Worm (Caenorhabditis elegans) whole organism, L4 larva: ENCODE measurements around the gene F17A2.16.
A peak's percentile ranks its signal among the peaks of the same experiment; 100 is the strongest.

ENCODE experiments used
- D1046.2 ChIP-seq: fragments of 200-800 bp; sonication (Bioruptor generic); IDR thresholded peaks from 2 replicates; pipeline ENCODE4 v1.3.6; 2022; ENCODE audit warnings: missing genetic modification characterization, missing compliant biosample characterization
- F26F4.8 ChIP-seq: fragments of 200-800 bp; sonication (Bioruptor generic); conservative IDR thresholded peaks from 2 replicates; pipeline ENCODE4 v1.3.6; 2022; ENCODE audit warnings: missing genetic modification characterization, missing compliant biosample characterization
- F37D6.2 ChIP-seq: sonication (generic microtip); optimal IDR thresholded peaks from 2 replicates; lab custom pipeline; 2016; ENCODE audit warnings: mild to moderate bottlenecking, missing genetic modification characterization, missing compliant biosample characterization
- T20F7.1 ChIP-seq: fragments of 200-800 bp; sonication (Bioruptor generic); optimal IDR thresholded peaks from 2 replicates; lab custom pipeline; 2018; ENCODE audit warnings: mild to moderate bottlenecking, missing genetic modification characterization, missing compliant biosample characterization
- Y5F2A.4 ChIP-seq: fragments of 200-800 bp; sonication (Bioruptor generic); optimal IDR thresholded peaks from 2 replicates; lab custom pipeline; 2018; ENCODE audit warnings: mild to moderate bottlenecking, missing genetic modification characterization, missing compliant biosample characterization
- attf-4 ChIP-seq: sonication (generic microtip); optimal IDR thresholded peaks from 3 replicates; lab custom pipeline; 2017; ENCODE audit warnings: missing biosample characterization, missing genetic modification characterization
- ceh-28 ChIP-seq: fragments of 150-350 bp; optimal IDR thresholded peaks from 2 replicates; lab custom pipeline; 2014; ENCODE audit warnings: missing biosample characterization, missing genetic modification reagents, missing genetic modification characterization
- ctbp-1 ChIP-seq: fragments of 200-800 bp; sonication (Bioruptor generic); IDR thresholded peaks from 2 replicates; pipeline ENCODE4 v1.3.6; 2022; ENCODE audit warnings: missing genetic modification reagents, missing genetic modification characterization, missing compliant biosample characterization
- daf-12 ChIP-seq: fragments of 150-350 bp; optimal IDR thresholded peaks from 2 replicates; lab custom pipeline; 2014; ENCODE audit warnings: missing biosample characterization, missing genetic modification reagents, missing genetic modification characterization
- dmd-6 ChIP-seq: fragments of 200-800 bp; sonication (Bioruptor generic); IDR thresholded peaks from 2 replicates; pipeline ENCODE4 v1.3.6; 2022; ENCODE audit warnings: missing genetic modification reagents, missing genetic modification characterization, missing compliant biosample characterization
- egl-27 ChIP-seq: sonication (generic microtip); optimal IDR thresholded peaks from 3 replicates; lab custom pipeline; 2017; ENCODE audit warnings: missing biosample characterization, missing genetic modification reagents, missing genetic modification characterization
- hlh-11 ChIP-seq: fragments of 200-800 bp; sonication (Bioruptor generic); optimal IDR thresholded peaks from 2 replicates; lab custom pipeline; 2018; ENCODE audit warnings: mild to moderate bottlenecking, missing genetic modification characterization, missing compliant biosample characterization
- lim-7 ChIP-seq: fragments of 200-800 bp; sonication (Bioruptor generic); IDR thresholded peaks from 2 replicates; pipeline ENCODE4 v1.3.6; 2022; ENCODE audit warnings: missing genetic modification characterization, missing compliant biosample characterization
- lin-13 ChIP-seq: fragments of 150-350 bp; optimal IDR thresholded peaks from 2 replicates; lab custom pipeline; 2014; ENCODE audit warnings: missing biosample characterization, missing genetic modification reagents, missing genetic modification characterization
- lin-15B ChIP-seq: fragments of 150-350 bp; sonication (generic microtip); optimal IDR thresholded peaks from 3 replicates; lab custom pipeline; 2014; ENCODE audit warnings: missing biosample characterization, missing genetic modification characterization
- lsy-2 ChIP-seq, 2 experiments: fragments of 150-350 bp in 1 of 2; sonication (generic microtip) in 1 of 2; optimal IDR thresholded peaks; 2 replicates each; lab custom pipeline; 2014 to 2017; ENCODE audit warnings: missing biosample characterization in 2 of 2, missing genetic modification characterization in 2 of 2
- mep-1 ChIP-seq: fragments of 150-350 bp; sonication (generic microtip); optimal IDR thresholded peaks from 3 replicates; lab custom pipeline; 2014; ENCODE audit warnings: missing biosample characterization, missing genetic modification characterization
- mes-2 ChIP-seq: sonication (generic microtip); optimal IDR thresholded peaks from 2 replicates; lab custom pipeline; 2016; ENCODE audit warnings: missing genotype, mild to moderate bottlenecking, missing genetic modification characterization, missing compliant biosample characterization; ENCODE audit not compliant: poor library complexity, severe bottlenecking
- nhr-10 ChIP-seq: fragments of 150-350 bp; optimal IDR thresholded peaks from 2 replicates; lab custom pipeline; 2014; ENCODE audit warnings: missing biosample characterization, missing genetic modification characterization
- nhr-102 ChIP-seq: sonication (generic microtip); optimal IDR thresholded peaks from 2 replicates; lab custom pipeline; 2016; ENCODE audit warnings: mild to moderate bottlenecking, missing genetic modification characterization, moderate library complexity, missing compliant biosample characterization
- nhr-25 ChIP-seq: sonication (generic microtip); optimal IDR thresholded peaks from 2 replicates; lab custom pipeline; 2017; ENCODE audit warnings: missing genetic modification characterization, mild to moderate bottlenecking, missing compliant biosample characterization, antibody characterized with exemption, moderate library complexity, borderline replicate concordance; ENCODE audit not compliant: insufficient read depth
- nhr-41 ChIP-seq: fragments of 200-800 bp; sonication (Bioruptor generic); IDR thresholded peaks from 2 replicates; pipeline ENCODE4 v1.3.6; 2022; ENCODE audit warnings: missing genetic modification reagents, missing genetic modification characterization, missing compliant biosample characterization
- pha-4 ChIP-seq, 2 experiments: fragments of 150-350 bp in 1 of 2; fragments of 200-800 bp in 1 of 2; sonication (Bioruptor generic) in 1 of 2; IDR thresholded peaks in 1 of 2; optimal IDR thresholded peaks in 1 of 2; 2 replicates each; pipeline versions ENCODE4 v1.3.6 to Lab custom; 2014 to 2022; ENCODE audit warnings: missing genetic modification characterization in 2 of 2, missing genetic modification reagents in 2 of 2, missing biosample characterization in 1 of 2, missing compliant biosample characterization in 1 of 2
- sdz-12 ChIP-seq: fragments of 200-800 bp; sonication (Bioruptor generic); optimal IDR thresholded peaks from 2 replicates; lab custom pipeline; 2018; ENCODE audit warnings: mild to moderate bottlenecking, missing genetic modification characterization, missing compliant biosample characterization
- skn-1 ChIP-seq: fragments of 150-350 bp; optimal IDR thresholded peaks from 2 replicates; lab custom pipeline; 2014; ENCODE audit warnings: missing biosample characterization, missing genetic modification characterization
- snpc-1.2 ChIP-seq: fragments of 200-800 bp; sonication (Bioruptor generic); IDR thresholded peaks from 2 replicates; pipeline ENCODE4 v1.3.6; 2022; ENCODE audit warnings: missing genetic modification reagents, missing genetic modification characterization, missing compliant biosample characterization
- unc-130 ChIP-seq: sonication (generic microtip); optimal IDR thresholded peaks from 2 replicates; lab custom pipeline; 2016; ENCODE audit warnings: missing genetic modification reagents, missing genetic modification characterization, missing compliant biosample characterization
- unc-62 ChIP-seq, 3 experiments: fragments of 150-350 bp in 1 of 3; sonication (generic microtip); optimal IDR thresholded peaks in 2 of 3; peaks in 1 of 3; 1 replicate in 1 of 3; 2 replicates in 2 of 3; lab custom pipeline; 2014 to 2017; ENCODE audit warnings: missing biosample characterization in 3 of 3, missing genetic modification characterization in 3 of 3, missing genetic modification reagents in 3 of 3, missing genotype in 1 of 3
- vab-7 ChIP-seq: fragments of 200-800 bp; sonication (Bioruptor generic); IDR thresholded peaks from 2 replicates; pipeline ENCODE4 v1.3.6; 2022; ENCODE audit warnings: missing genetic modification reagents, missing genetic modification characterization, missing compliant biosample characterization
- zip-11 ChIP-seq: fragments of 200-800 bp; sonication (Bioruptor generic); IDR thresholded peaks from 2 replicates; pipeline ENCODE4 v1.3.6; 2022; ENCODE audit warnings: missing genetic modification characterization, missing compliant biosample characterization
- ztf-7 ChIP-seq: fragments of 150-350 bp; optimal IDR thresholded peaks from 2 replicates; lab custom pipeline; 2014; ENCODE audit warnings: missing biosample characterization, missing genetic modification characterization

The F17A2.16 gene

ce11 chrX:12288254-12288653, 20.0 kb upstream of the F17A2.16 start, which contains the start of gene C04B4.5:
Gene C04B4.5 (minus strand): TSS chrX:12288354.
- no peak for TF ChIP-seq mep-1 (tag; lab: Kevin White, UChicago)
- no peak for TF ChIP-seq unc-130 (GFP tag; lab: Kevin White, UChicago)
- TF ChIP-seq nhr-25 (tag; lab: Kevin White, UChicago): no peak
- no peak for TF ChIP-seq pha-4 (GFP tag; IDR thresholded peaks at IDR 0.05; lab: Robert Waterston, UW)
- TF ChIP-seq pha-4 (tag; optimal IDR thresholded peaks at IDR 0.05; lab: Kevin White, UChicago): no peak
- no peak for TF ChIP-seq dmd-6
- TF ChIP-seq nhr-10 (tag; lab: Kevin White, UChicago): no peak
- TF ChIP-seq lim-7 (GFP tag; lab: Robert Waterston, UW): no peak
- TF ChIP-seq vab-7 (GFP tag; lab: Robert Waterston, UW): no peak
- no peak for TF ChIP-seq D1046.2
- TF ChIP-seq sdz-12: no peak
- no peak for TF ChIP-seq F26F4.8 (GFP tag; lab: Robert Waterston, UW)
- no peak for TF ChIP-seq skn-1 (tag; lab: Kevin White, UChicago)
- TF ChIP-seq egl-27 (tag; lab: Kevin White, UChicago): no peak
- no peak for TF ChIP-seq ztf-7 (tag; lab: Kevin White, UChicago)
- no peak for TF ChIP-seq T20F7.1 (GFP tag; lab: Kevin White, UChicago)
- TF ChIP-seq unc-62 (GFP tag; optimal IDR thresholded peaks at IDR 0.05 in 1 of 2; lab: Kevin White, UChicago): no peak
- TF ChIP-seq unc-62 (tag; optimal IDR thresholded peaks at IDR 0.05; lab: Kevin White, UChicago): no peak
- no peak for TF ChIP-seq lin-13

- TF ChIP-seq nhr-41 (GFP tag; lab: Robert Waterston, UW) (no peak), nhr-102 (tag; lab: Kevin White, UChicago) (no peak), mep-1 (tag; lab: Kevin White, UChicago) (no peak), zip-11 (no peak), daf-12 (tag; lab: Kevin White, UChicago) (no peak), snpc-1.2 (GFP tag; lab: Robert Waterston, UW) (no peak), Y5F2A.4 (no peak), mes-2 (tag; lab: Kevin White, UChicago) (no peak), lin-15B (tag; lab: Kevin White, UChicago) (no peak), lsy-2 (tag; optimal IDR thresholded peaks at IDR 0.05; lab: Kevin White, UChicago) (no peak)
Observed at ce11 chrX:12290539-12290938, 17.7 kb upstream of the F17A2.16 start, which contains the start of gene C04B4.4. Gene C04B4.4 (plus strand): TSS chrX:12290839.

- TF ChIP-seq unc-62 (GFP tag; optimal IDR thresholded peaks at IDR 0.05 in 1 of 2; lab: Kevin White, UChicago) (peak in 1 of 2 experiments; percentile 61), unc-62 (tag; optimal IDR thresholded peaks at IDR 0.05; lab: Kevin White, UChicago) (no peak), F37D6.2 (tag; lab: Kevin White, UChicago) (no peak)
Observed at ce11 chrX:12294263-12294662, 14.0 kb upstream of the F17A2.16 start, which contains the start of gene W06D11.1. Gene W06D11.1 (plus strand): TSS chrX:12294563.

ce11 chrX:12296392-12296791, 11.9 kb upstream of the F17A2.16 start, which contains the start of gene W06D11.2:
Gene W06D11.2 (minus strand): TSS chrX:12296730.
- TF ChIP-seq attf-4 (no peak), ceh-28 (tag; lab: Kevin White, UChicago) (no peak), hlh-11 (no peak), unc-62 (GFP tag; optimal IDR thresholded peaks at IDR 0.05 in 1 of 2; lab: Kevin White, UChicago) (peak in 1 of 2 experiments; percentile 96), unc-62 (tag; optimal IDR thresholded peaks at IDR 0.05; lab: Kevin White, UChicago) (no peak)

ce11 chrX:12298324-12298723, 9.9 kb upstream of the F17A2.16 start, which contains the start of gene W06D11.3:
Gene W06D11.3 (plus strand): TSS chrX:12298683.
- TF ChIP-seq F37D6.2 (tag; lab: Kevin White, UChicago): no peak
- TF ChIP-seq nhr-25 (tag; lab: Kevin White, UChicago): no peak
- TF ChIP-seq ctbp-1 (GFP tag; lab: Robert Waterston, UW): no peak
- TF ChIP-seq, all 104 proteins: peak for 0
